Fruit fly (Drosophila melanogaster) Kc167 (cell line): ENCODE results near the gene Phb1.

Source experiments
- Myc ChIP-seq: fragments of >200 bp; optimal IDR thresholded peaks from 2 replicates; lab custom pipeline; 2017; ENCODE audit warnings: missing external identifiers
- Sin3A ChIP-seq: fragments of >200 bp; optimal IDR thresholded peaks from 2 replicates; lab custom pipeline; 2018; ENCODE audit warnings: missing external identifiers
- h ChIP-seq: fragments of >200 bp; optimal IDR thresholded peaks from 3 replicates; lab custom pipeline; 2018; ENCODE audit warnings: missing external identifiers
- insv ChIP-seq: fragments of >200 bp; optimal IDR thresholded peaks from 3 replicates; lab custom pipeline; 2018; ENCODE audit warnings: missing external identifiers
- psq ChIP-seq: fragments of >200 bp; optimal IDR thresholded peaks from 2 replicates; lab custom pipeline; 2017; ENCODE audit warnings: missing external identifiers
- ttk ChIP-seq: sonication (Bioruptor generic); optimal IDR thresholded peaks from 2 replicates; lab custom pipeline; 2017; ENCODE audit warnings: missing external identifiers

Gene Phb1

DNA sequence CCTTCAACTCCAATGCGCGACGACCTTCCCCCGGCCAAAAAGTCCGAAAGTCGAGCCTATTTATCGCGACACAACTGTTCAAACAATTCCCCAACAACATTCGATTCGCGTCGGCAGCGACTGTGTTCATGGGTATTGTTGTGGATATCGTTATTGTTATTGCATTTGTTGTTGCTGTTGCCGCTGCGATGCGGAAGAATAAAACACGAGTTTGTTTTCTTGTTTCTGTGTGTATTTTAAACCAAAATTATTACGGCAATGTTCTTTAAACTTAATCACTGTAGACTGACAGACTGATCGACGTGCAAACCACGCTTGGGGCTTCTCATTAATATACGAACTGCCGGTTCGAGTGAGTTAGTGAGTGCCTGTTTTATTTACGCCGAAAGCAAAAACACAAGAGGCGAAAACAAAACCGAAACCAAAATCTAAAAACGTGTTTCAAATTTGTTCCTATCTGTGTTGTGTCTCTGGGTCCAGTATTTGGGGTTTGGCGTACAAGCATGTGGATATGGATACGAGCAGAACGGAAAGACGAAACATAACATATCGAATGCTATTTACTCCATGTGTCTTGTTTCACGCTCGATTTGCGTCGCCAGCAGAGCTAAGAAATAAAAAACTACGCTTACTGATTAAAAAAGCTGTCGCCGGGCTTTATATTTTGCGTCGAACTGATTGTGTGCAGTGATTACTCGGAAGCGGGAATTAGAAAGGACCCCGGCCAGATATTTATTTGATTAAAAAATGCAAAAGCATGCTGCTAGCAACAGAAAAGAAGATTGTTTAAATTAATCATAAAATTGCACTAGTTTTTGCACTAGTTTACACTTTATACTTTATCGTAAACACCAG, 36.1 kb upstream of the Phb1 start:
- TF ChIP-seq Sin3A (lab: Kevin White, UChicago) (no peak), psq (no peak), h (lab: Kevin White, UChicago) (no peak), Myc (lab: Kevin White, UChicago) (no peak), ttk (lab: Kevin White, UChicago) (no peak), insv (no peak)

dm6 chr2L:19158679-19159551, 35.2 kb upstream of the Phb1 start:
- TF ChIP-seq Myc (lab: Kevin White, UChicago): no peak
- no peak for TF ChIP-seq h (lab: Kevin White, UChicago)

dm6 chr2L:19158005-19158666, 34.5 kb upstream of the Phb1 start:
- TF ChIP-seq psq: no peak
- no peak for TF ChIP-seq insv
- TF ChIP-seq Sin3A (lab: Kevin White, UChicago): no peak
- no peak for TF ChIP-seq Myc (lab: Kevin White, UChicago)

- TF ChIP-seq Myc (lab: Kevin White, UChicago) (no peak), insv (no peak), Sin3A (lab: Kevin White, UChicago) (no peak), psq (no peak), ttk (lab: Kevin White, UChicago) (no peak), h (lab: Kevin White, UChicago) (no peak)
These were observed 33.1 kb upstream of the Phb1 start for dm6 chr2L:19156737-19157287.

dm6 chr2L:19155937-19156736, 32.5 kb upstream of the Phb1 start:
- TF ChIP-seq ttk (lab: Kevin White, UChicago) (no peak), insv (no peak), Myc (lab: Kevin White, UChicago) (no peak), psq (no peak), Sin3A (lab: Kevin White, UChicago) (no peak), h (lab: Kevin White, UChicago) (no peak)

DNA sequence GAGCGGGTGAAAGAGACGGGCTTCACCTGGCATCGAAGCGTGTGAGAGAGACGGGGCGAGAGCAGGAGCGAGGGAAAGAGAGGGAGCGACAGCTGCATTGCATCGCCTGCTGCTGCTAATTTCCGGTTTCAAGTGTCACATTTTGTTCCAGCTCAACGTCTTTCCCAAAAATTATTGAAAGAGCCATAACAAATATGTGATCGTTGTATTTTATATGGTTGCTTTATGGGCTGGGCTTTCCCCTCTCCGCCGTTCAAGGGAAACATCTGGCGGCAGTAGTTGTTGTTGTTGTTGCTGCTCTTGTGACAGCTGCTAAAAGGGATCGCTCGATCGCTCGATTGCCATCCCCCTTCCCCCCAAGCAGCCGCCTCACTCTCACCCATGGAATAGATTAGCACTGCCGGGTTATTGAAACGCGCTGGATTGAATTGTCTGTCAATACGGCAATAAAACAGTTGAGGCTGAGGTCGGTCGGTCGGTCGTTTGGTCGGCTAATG, 31.3 kb upstream of the Phb1 start:
- TF ChIP-seq Myc (lab: Kevin White, UChicago): no peak
- TF ChIP-seq ttk (lab: Kevin White, UChicago): no peak
- TF ChIP-seq psq: no peak
- TF ChIP-seq insv: no peak
- TF ChIP-seq h (lab: Kevin White, UChicago): no peak
- TF ChIP-seq Sin3A (lab: Kevin White, UChicago): no peak

dm6 chr2L:19146645-19147044, 23.0 kb upstream of the Phb1 start:
- TF ChIP-seq insv: no peak
- TF ChIP-seq Sin3A (lab: Kevin White, UChicago): no peak
- TF ChIP-seq ttk (lab: Kevin White, UChicago): no peak

- TF ChIP-seq Myc (lab: Kevin White, UChicago) (no peak), psq (no peak), insv (no peak), ttk (lab: Kevin White, UChicago) (no peak), h (lab: Kevin White, UChicago) (no peak), Sin3A (lab: Kevin White, UChicago) (no peak)
These were observed 22.4 kb upstream of the Phb1 start for dm6 chr2L:19146047-19146446.

- TF ChIP-seq Sin3A (lab: Kevin White, UChicago): no peak
- TF ChIP-seq Myc (lab: Kevin White, UChicago): no peak
- TF ChIP-seq h (lab: Kevin White, UChicago): no peak
- no peak for TF ChIP-seq insv
- no peak for TF ChIP-seq psq
- no peak for TF ChIP-seq ttk (lab: Kevin White, UChicago)
These were observed 20.4 kb upstream of the Phb1 start for dm6 chr2L:19144115-19144514.

DNA sequence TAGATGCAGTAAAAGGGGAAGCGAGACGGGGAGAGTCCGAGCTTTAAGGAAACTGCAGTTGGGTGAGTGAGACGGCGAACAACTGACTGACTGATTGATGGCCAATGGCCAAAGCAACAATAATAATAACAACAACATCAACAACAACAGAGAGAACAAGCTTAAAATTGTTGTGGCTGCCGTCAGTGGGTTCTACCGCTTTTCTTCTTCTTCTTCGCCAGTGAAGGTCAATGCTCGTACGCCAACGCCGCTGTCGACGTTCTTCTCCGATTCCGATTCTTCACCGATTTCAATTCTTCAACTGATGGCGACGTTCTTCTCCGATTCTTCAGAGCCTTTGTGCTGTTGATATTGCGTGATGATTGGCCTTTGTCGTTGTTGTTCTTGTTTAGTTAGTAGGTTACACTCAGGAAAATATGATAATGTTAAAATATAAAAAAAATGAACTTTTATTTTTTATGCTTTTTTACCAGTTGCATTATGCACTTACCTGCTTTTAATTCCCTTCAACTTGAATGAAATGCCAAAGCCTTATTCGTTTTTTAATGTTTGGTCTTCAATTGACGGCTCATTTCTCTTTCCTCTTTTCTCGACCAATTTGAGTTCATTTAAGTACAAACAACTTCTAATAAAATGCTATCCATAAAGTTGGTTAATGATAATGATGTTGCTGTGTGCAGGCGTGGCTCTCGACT, 18.7 kb upstream of the Phb1 start:
- TF ChIP-seq ttk (lab: Kevin White, UChicago) (no peak), psq (no peak), insv (no peak), Sin3A (lab: Kevin White, UChicago) (no peak)
